Fruit fly (Drosophila melanogaster) whole organism, embryonic: ENCODE data around the gene se.

Experiments used
- ATbp ChIP-seq: fragments of 200-800 bp; sonication (Bioruptor generic); optimal IDR thresholded peaks from 2 replicates; lab custom pipeline; 2017; ENCODE audit warnings: missing biosample characterization, mild to moderate bottlenecking, missing genetic modification characterization, missing genetic modification reagents
- Asciz ChIP-seq: fragments of 200-800 bp; sonication (Bioruptor generic); optimal IDR thresholded peaks from 2 replicates; lab custom pipeline; 2017; ENCODE audit warnings: missing biosample characterization, mild to moderate bottlenecking, missing genetic modification characterization, missing genetic modification reagents
- BEAF-32 ChIP-seq: fragments of 200-800 bp; sonication (Bioruptor generic); optimal IDR thresholded peaks from 3 replicates; lab custom pipeline; 2017; ENCODE audit warnings: missing biosample characterization, missing genetic modification characterization, mild to moderate bottlenecking, moderate library complexity, missing genetic modification reagents
- CG10462 ChIP-seq: fragments of 200-800 bp; sonication (Bioruptor generic); optimal IDR thresholded peaks from 2 replicates; lab custom pipeline; 2016; ENCODE audit warnings: missing biosample characterization, missing genetic modification characterization
- CG12236 ChIP-seq: fragments of 200-800 bp; sonication (Bioruptor generic); optimal IDR thresholded peaks from 2 replicates; lab custom pipeline; 2016; ENCODE audit warnings: missing biosample characterization, missing genetic modification characterization
- CG13424 ChIP-seq: fragments of 200-800 bp; sonication (Bioruptor generic); optimal IDR thresholded peaks from 2 replicates; lab custom pipeline; 2019; ENCODE audit warnings: missing biosample characterization, mild to moderate bottlenecking, missing genetic modification characterization, moderate library complexity
- CG13624 ChIP-seq: fragments of 200-800 bp; sonication (Bioruptor generic); optimal IDR thresholded peaks from 2 replicates; lab custom pipeline; 2016; ENCODE audit warnings: missing biosample characterization, missing genetic modification characterization
- CG13894 ChIP-seq: fragments of 200-800 bp; sonication (Bioruptor generic); optimal IDR thresholded peaks from 3 replicates; lab custom pipeline; 2018; ENCODE audit warnings: missing biosample characterization, mild to moderate bottlenecking, missing genetic modification characterization, moderate library complexity
- CG14667 ChIP-seq: fragments of 200-800 bp; sonication (Bioruptor generic); IDR thresholded peaks from 2 replicates; pipeline ENCODE4 v1.3.6; 2022; ENCODE audit warnings: missing biosample characterization, missing genetic modification characterization
- CG17568 ChIP-seq: fragments of 200-800 bp; sonication (Bioruptor generic); optimal IDR thresholded peaks from 2 replicates; lab custom pipeline; 2018; ENCODE audit warnings: missing biosample characterization, mild to moderate bottlenecking, missing genetic modification characterization, moderate library complexity
- CG17612 ChIP-seq: fragments of 200-800 bp; sonication (Bioruptor generic); IDR thresholded peaks from 2 replicates; pipeline ENCODE4 v1.3.6; 2022; ENCODE audit warnings: missing biosample characterization, missing genetic modification characterization
- CG2202 ChIP-seq: fragments of 200-800 bp; sonication (Bioruptor generic); optimal IDR thresholded peaks from 2 replicates; lab custom pipeline; 2018; ENCODE audit warnings: missing biosample characterization, mild to moderate bottlenecking, missing genetic modification characterization
- CG3847 ChIP-seq: fragments of 200-800 bp; sonication (Bioruptor generic); IDR thresholded peaks from 2 replicates; pipeline ENCODE4 v1.3.6; 2022; ENCODE audit warnings: missing biosample characterization, missing genetic modification characterization
- CG42726 ChIP-seq: fragments of 200-800 bp; sonication (Bioruptor generic); IDR thresholded peaks from 2 replicates; pipeline ENCODE4 v1.3.6; 2022; ENCODE audit warnings: missing biosample characterization, missing genetic modification characterization; ENCODE audit not compliant: partially characterized antibody
- CG4404 ChIP-seq: fragments of 200-800 bp; sonication (Bioruptor generic); IDR thresholded peaks from 2 replicates; pipeline ENCODE4 v1.3.6; 2022; ENCODE audit warnings: missing biosample characterization, missing genetic modification characterization
- CG6813 ChIP-seq: fragments of 200-800 bp; sonication (Bioruptor generic); optimal IDR thresholded peaks from 2 replicates; lab custom pipeline; 2017; ENCODE audit warnings: missing biosample characterization, missing genetic modification characterization, mild to moderate bottlenecking, moderate library complexity, missing genetic modification reagents
- CG7745 ChIP-seq: fragments of 200-800 bp; sonication (Bioruptor generic); optimal IDR thresholded peaks from 2 replicates; lab custom pipeline; 2018; ENCODE audit warnings: missing biosample characterization, mild to moderate bottlenecking, missing genetic modification characterization, moderate library complexity
- CG7963 ChIP-seq: fragments of 200-800 bp; sonication (Bioruptor generic); IDR thresholded peaks from 3 replicates; pipeline ENCODE4 v1.3.6; 2022; ENCODE audit warnings: missing biosample characterization, missing genetic modification characterization; ENCODE audit not compliant: partially characterized antibody
- CG8281 ChIP-seq: fragments of 200-800 bp; sonication (Bioruptor generic); optimal IDR thresholded peaks from 2 replicates; lab custom pipeline; 2018; ENCODE audit warnings: missing biosample characterization, mild to moderate bottlenecking, missing genetic modification characterization, moderate library complexity
- CG8359 ChIP-seq: fragments of 200-800 bp; sonication (Bioruptor generic); optimal IDR thresholded peaks from 2 replicates; lab custom pipeline; 2017; ENCODE audit warnings: missing biosample characterization, mild to moderate bottlenecking, missing genetic modification characterization, borderline replicate concordance
- CG9727 ChIP-seq: fragments of 200-800 bp; sonication (Bioruptor generic); optimal IDR thresholded peaks from 3 replicates; lab custom pipeline; 2017; ENCODE audit warnings: missing biosample characterization, mild to moderate bottlenecking, missing genetic modification characterization
- Chrac-16 ChIP-seq: fragments of 200-800 bp; sonication (Bioruptor generic); optimal IDR thresholded peaks from 3 replicates; lab custom pipeline; 2016; ENCODE audit warnings: missing biosample characterization, missing genetic modification characterization
- HLH4C ChIP-seq: fragments of 200-800 bp; sonication (Bioruptor generic); IDR thresholded peaks from 3 replicates; pipeline ENCODE4 v1.3.6; 2022; ENCODE audit warnings: missing biosample characterization, missing genetic modification characterization; ENCODE audit not compliant: partially characterized antibody
- Lhr ChIP-seq: fragments of 200-800 bp; sonication (Bioruptor generic); optimal IDR thresholded peaks from 3 replicates; lab custom pipeline; 2017; ENCODE audit warnings: mild to moderate bottlenecking, missing biosample characterization, missing genetic modification reagents, missing genetic modification characterization
- Mad ChIP-seq: fragments of 200-800 bp; sonication (Bioruptor generic); optimal IDR thresholded peaks from 2 replicates; lab custom pipeline; 2016; ENCODE audit warnings: missing biosample characterization, missing genetic modification characterization
- NC2α ChIP-seq: fragments of 200-800 bp; sonication (Bioruptor generic); optimal IDR thresholded peaks from 2 replicates; lab custom pipeline; 2016; ENCODE audit warnings: missing biosample characterization, missing genetic modification characterization
- Oaz ChIP-seq: fragments of 200-800 bp; sonication (Bioruptor generic); IDR thresholded peaks from 2 replicates; pipeline ENCODE4 v1.3.6; 2022; ENCODE audit warnings: missing biosample characterization, missing genetic modification characterization
- Oli ChIP-seq: fragments of 200-800 bp; sonication (Bioruptor generic); optimal IDR thresholded peaks from 2 replicates; lab custom pipeline; 2018; ENCODE audit warnings: missing biosample characterization, mild to moderate bottlenecking, missing genetic modification characterization, moderate library complexity
- Opbp ChIP-seq: fragments of 200-800 bp; sonication (Bioruptor generic); IDR thresholded peaks from 3 replicates; pipeline ENCODE4 v1.3.6; 2022; ENCODE audit warnings: missing biosample characterization, missing genetic modification characterization; ENCODE audit not compliant: partially characterized antibody
- Rx ChIP-seq: fragments of 200-800 bp; sonication (Bioruptor generic); IDR thresholded peaks from 2 replicates; pipeline ENCODE4 v1.3.6; 2022; ENCODE audit warnings: missing biosample characterization, missing genetic modification characterization
- Sin3A ChIP-seq: fragments of >200 bp; optimal IDR thresholded peaks from 2 replicates; lab custom pipeline; 2018
- Sox100B ChIP-seq: fragments of 200-800 bp; sonication (Bioruptor generic); optimal IDR thresholded peaks from 3 replicates; lab custom pipeline; 2018; ENCODE audit warnings: missing biosample characterization, mild to moderate bottlenecking, missing genetic modification characterization
- Ssrp ChIP-seq: fragments of 200-800 bp; sonication (Bioruptor generic); optimal IDR thresholded peaks from 2 replicates; lab custom pipeline; 2018; ENCODE audit warnings: missing biosample characterization, mild to moderate bottlenecking, missing genetic modification characterization, moderate library complexity
- chinmo ChIP-seq: fragments of 200-800 bp; sonication (Bioruptor generic); IDR thresholded peaks from 4 replicates; pipeline ENCODE4 v1.3.6; 2022; ENCODE audit warnings: missing biosample characterization, missing genetic modification characterization; ENCODE audit not compliant: partially characterized antibody
- crol ChIP-seq: fragments of 200-800 bp; sonication (Bioruptor generic); IDR thresholded peaks from 2 replicates; pipeline ENCODE4 v1.3.6; 2022; ENCODE audit warnings: missing biosample characterization, missing genetic modification characterization
- cwo ChIP-seq: fragments of 200-800 bp; sonication (Bioruptor generic); optimal IDR thresholded peaks from 3 replicates; lab custom pipeline; 2017; ENCODE audit warnings: missing biosample characterization, missing genetic modification characterization, mild to moderate bottlenecking, moderate library complexity, missing genetic modification reagents
- ems ChIP-seq: fragments of 200-800 bp; sonication (Bioruptor generic); optimal IDR thresholded peaks from 3 replicates; lab custom pipeline; 2016; ENCODE audit warnings: missing biosample characterization, missing genetic modification characterization
- her ChIP-seq: fragments of 200-800 bp; sonication (Bioruptor generic); optimal IDR thresholded peaks from 2 replicates; lab custom pipeline; 2016; ENCODE audit warnings: missing biosample characterization, missing genetic modification characterization
- hkb ChIP-seq, 2 experiments: fragments of 200-800 bp in 1 of 2; fragments of >200 bp in 1 of 2; sonication (Bioruptor generic) in 1 of 2; IDR thresholded peaks in 1 of 2; optimal IDR thresholded peaks in 1 of 2; 2 replicates each; pipeline versions ENCODE4 v1.3.6 to Lab custom; 2017 to 2022; ENCODE audit warnings: missing biosample characterization in 1 of 2, missing genetic modification characterization in 1 of 2
- lbe ChIP-seq: fragments of 200-800 bp; sonication (Bioruptor generic); optimal IDR thresholded peaks from 2 replicates; lab custom pipeline; 2016; ENCODE audit warnings: missing biosample characterization, mild to moderate bottlenecking, missing genetic modification characterization
- run ChIP-seq: fragments of 200-800 bp; sonication (Bioruptor generic); optimal IDR thresholded peaks from 3 replicates; lab custom pipeline; 2018; ENCODE audit warnings: missing biosample characterization, mild to moderate bottlenecking, missing genetic modification characterization
- schlank ChIP-seq: fragments of 200-800 bp; sonication (Bioruptor generic); optimal IDR thresholded peaks from 2 replicates; lab custom pipeline; 2018; ENCODE audit warnings: missing biosample characterization, mild to moderate bottlenecking, missing genetic modification characterization
- sens-2 ChIP-seq: fragments of 200-800 bp; sonication (Bioruptor generic); IDR thresholded peaks from 2 replicates; pipeline ENCODE4 v1.3.6; 2022; ENCODE audit warnings: missing biosample characterization, missing genetic modification characterization
- slbo ChIP-seq: fragments of 200-800 bp; sonication (Bioruptor generic); IDR thresholded peaks from 2 replicates; pipeline ENCODE4 v1.3.6; 2022; ENCODE audit warnings: missing biosample characterization, missing genetic modification characterization
- slou ChIP-seq: fragments of 200-800 bp; sonication (Bioruptor generic); optimal IDR thresholded peaks from 3 replicates; lab custom pipeline; 2016; ENCODE audit warnings: missing biosample characterization, missing genetic modification characterization
- vnd ChIP-seq: fragments of 200-800 bp; sonication (Bioruptor generic); IDR thresholded peaks from 3 replicates; pipeline ENCODE4 v1.3.6; 2022; ENCODE audit warnings: missing biosample characterization, missing genetic modification characterization; ENCODE audit not compliant: partially characterized antibody

se gene

dm6 chr3L:8524816-8525625 lies 4.7 kb downstream of the se start, which contains the start of the genes GstO1 and foi (continued):
- TF ChIP-seq CG7963 (peak; percentile 100), Sox100B (GFP tag; lab: Kevin White, UChicago) (no peak), slou (GFP tag; lab: Kevin White, UChicago) (no peak), Mad (GFP tag; lab: Kevin White, UChicago) (no peak), BEAF-32 (GFP tag; lab: Kevin White, UChicago) (peak; percentile 96), CG14667 (GFP tag; lab: Robert Waterston, UW) (no peak), CG8281 (tag; lab: Kevin White, UChicago) (no peak), CG17612 (no peak), CG6813 (GFP tag; lab: Kevin White, UChicago) (no peak), HLH4C (GFP tag; lab: Robert Waterston, UW) (peak; percentile 100), Lhr (no peak), cwo (GFP tag; lab: Kevin White, UChicago) (no peak), ATbp (GFP tag; lab: Kevin White, UChicago) (no peak), hkb (optimal IDR thresholded peaks at IDR 0.05; lab: Kevin White, UChicago) (no peak), hkb (GFP tag; IDR thresholded peaks at IDR 0.05; lab: Robert Waterston, UW) (peak; percentile 53), CG2202 (tag; lab: Kevin White, UChicago) (no peak), CG8359 (GFP tag; lab: Kevin White, UChicago) (no peak), CG7745 (no peak), crol (no peak), Oaz (no peak), CG3847 (GFP tag; lab: Robert Waterston, UW) (peak; percentile 36), CG13894 (peak; percentile 35)

- peak; percentile 14 for TF ChIP-seq ems (GFP tag; lab: Kevin White, UChicago)
- peak; percentile 26 for TF ChIP-seq her (GFP tag; lab: Kevin White, UChicago)
- TF ChIP-seq Oli = peak; percentile 23
- TF ChIP-seq slbo = peak; percentile 28; the same call in 1 of the 2 replicates
- no peak for TF ChIP-seq Ssrp (tag; lab: Kevin White, UChicago)
- TF ChIP-seq BEAF-32 (GFP tag; lab: Kevin White, UChicago) = no peak
- TF ChIP-seq CG17568 = peak; percentile 35
- no peak for TF ChIP-seq CG12236 (GFP tag; lab: Kevin White, UChicago)
- TF ChIP-seq CG10462 (GFP tag; lab: Kevin White, UChicago) = no peak
- peak; percentile 22 for TF ChIP-seq Chrac-16 (GFP tag; lab: Kevin White, UChicago)
- no peak for TF ChIP-seq lbe (GFP tag; lab: Kevin White, UChicago)
- no peak for TF ChIP-seq Opbp (GFP tag; lab: Robert Waterston, UW)
- TF ChIP-seq NC2α = no peak
- TF ChIP-seq CG9727 (GFP tag; lab: Kevin White, UChicago) = peak; percentile 45
- 0 out of 4 replicates have a peak, but pooled peaks have one; percentile 7 for TF ChIP-seq chinmo (GFP tag; lab: Robert Waterston, UW)
- no peak for TF ChIP-seq Rx (GFP tag; lab: Robert Waterston, UW)
- no peak for TF ChIP-seq vnd
- TF ChIP-seq schlank (tag; lab: Kevin White, UChicago) = no peak
- no peak for TF ChIP-seq CG4404
- TF ChIP-seq slou (GFP tag; lab: Kevin White, UChicago) = no peak
- TF ChIP-seq run (tag; lab: Kevin White, UChicago) = no peak
- TF ChIP-seq CG42726 = no peak
- no peak for TF ChIP-seq sens-2
- peak; percentile 72 for TF ChIP-seq CG13624 (GFP tag; lab: Kevin White, UChicago)
- no peak for TF ChIP-seq Sin3A
- TF ChIP-seq cwo (GFP tag; lab: Kevin White, UChicago) = peak; percentile 64
- peak; percentile 41 for TF ChIP-seq CG13424 (tag; lab: Kevin White, UChicago)
- TF ChIP-seq Asciz (GFP tag; lab: Kevin White, UChicago) = peak; percentile 36
Measured at dm6 chr3L:8525691-8526421, 5.5 kb downstream of the se start.
